Worm (Caenorhabditis elegans): ENCODE data around the gene lhfp-4.

DNA sequence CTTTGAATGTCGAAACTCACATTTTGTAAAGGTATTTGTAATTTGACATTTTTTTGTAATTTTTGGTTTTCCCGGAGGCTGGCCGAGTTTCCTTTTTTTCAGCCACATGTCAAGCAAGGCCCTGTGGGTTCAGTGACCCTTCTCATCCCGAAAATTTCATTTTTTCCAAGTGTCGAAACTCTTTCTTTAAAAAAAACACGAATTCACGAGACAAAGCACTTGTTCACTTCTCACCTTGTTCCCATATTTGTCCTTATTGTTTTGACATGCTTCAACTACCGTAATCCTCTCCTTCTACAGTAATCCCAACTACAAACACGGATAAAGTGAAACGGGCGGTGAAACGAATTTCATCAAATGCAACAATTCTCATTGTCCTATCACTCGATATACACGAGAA, at the start of gene lhfp-4:
- TF ChIP-seq him-1 (tag; optimal IDR thresholded peaks at IDR 0.05) (no peak), W03F9.2 (tag; optimal IDR thresholded peaks at IDR 0.05) (no peak), dao-5 (tag; optimal IDR thresholded peaks at IDR 0.05) (no peak)

Measured in whole organism, L4/young adult.